Fruit fly (Drosophila melanogaster) whole organism, embryonic: Measurements from ENCODE around the gene QC.
A peak's percentile ranks its signal among the peaks of the same experiment; 100 is the strongest.

Experiments used
- ATbp ChIP-seq: fragments of 200-800 bp; sonication (Bioruptor generic); optimal IDR thresholded peaks from 2 replicates; lab custom pipeline; 2017; ENCODE audit warnings: missing biosample characterization, mild to moderate bottlenecking, missing genetic modification characterization, missing genetic modification reagents
- Abd-B ChIP-seq: fragments of 200-800 bp; sonication (Bioruptor generic); optimal IDR thresholded peaks from 2 replicates; lab custom pipeline; 2018; ENCODE audit warnings: missing biosample characterization, mild to moderate bottlenecking, missing genetic modification characterization, moderate library complexity
- Atf6 ChIP-seq: fragments of 200-800 bp; sonication (Bioruptor generic); IDR thresholded peaks from 2 replicates; pipeline ENCODE4 v1.3.6; 2022; ENCODE audit warnings: missing biosample characterization, missing genetic modification characterization
- BEAF-32 ChIP-seq: fragments of 200-800 bp; sonication (Bioruptor generic); optimal IDR thresholded peaks from 3 replicates; lab custom pipeline; 2017; ENCODE audit warnings: missing biosample characterization, missing genetic modification characterization, mild to moderate bottlenecking, moderate library complexity, missing genetic modification reagents
- CG10209 ChIP-seq: fragments of 200-800 bp; sonication (Bioruptor generic); optimal IDR thresholded peaks from 3 replicates; lab custom pipeline; 2017; ENCODE audit warnings: missing biosample characterization, mild to moderate bottlenecking, missing genetic modification characterization, missing genetic modification reagents
- CG10462 ChIP-seq: fragments of 200-800 bp; sonication (Bioruptor generic); optimal IDR thresholded peaks from 2 replicates; lab custom pipeline; 2016; ENCODE audit warnings: missing biosample characterization, missing genetic modification characterization
- CG10959 ChIP-seq: fragments of 200-800 bp; sonication (Bioruptor generic); IDR thresholded peaks from 2 replicates; pipeline ENCODE4 v1.3.6; 2022; ENCODE audit warnings: missing biosample characterization, missing genetic modification characterization
- CG10979 ChIP-seq: fragments of 200-800 bp; sonication (Bioruptor generic); optimal IDR thresholded peaks from 2 replicates; lab custom pipeline; 2018; ENCODE audit warnings: missing biosample characterization, mild to moderate bottlenecking, missing genetic modification characterization, moderate library complexity
- CG11085 ChIP-seq: fragments of 200-800 bp; sonication (Bioruptor generic); IDR thresholded peaks from 2 replicates; pipeline ENCODE4 v1.3.6; 2022; ENCODE audit warnings: missing biosample characterization, missing genetic modification characterization
- CG11696 ChIP-seq: fragments of 200-800 bp; sonication (Bioruptor generic); IDR thresholded peaks from 2 replicates; pipeline ENCODE4 v1.3.6; 2022; ENCODE audit warnings: missing biosample characterization, missing genetic modification characterization
- CG12659 ChIP-seq: fragments of 200-800 bp; sonication (Bioruptor generic); optimal IDR thresholded peaks from 3 replicates; lab custom pipeline; 2017; ENCODE audit warnings: mild to moderate bottlenecking, missing biosample characterization, missing genetic modification reagents, missing genetic modification characterization
- CG13123 ChIP-seq: fragments of 200-800 bp; sonication (Bioruptor generic); optimal IDR thresholded peaks from 2 replicates; lab custom pipeline; 2016; ENCODE audit warnings: missing biosample characterization, missing genetic modification characterization
- CG15696 ChIP-seq: fragments of 200-800 bp; sonication (Bioruptor generic); optimal IDR thresholded peaks from 2 replicates; lab custom pipeline; 2019; ENCODE audit warnings: missing biosample characterization, mild to moderate bottlenecking, missing genetic modification characterization, moderate library complexity
- CG1602 ChIP-seq: fragments of 200-800 bp; sonication (Bioruptor generic); optimal IDR thresholded peaks from 3 replicates; lab custom pipeline; 2016; ENCODE audit warnings: missing biosample characterization, missing genetic modification characterization
- CG1603 ChIP-seq: fragments of 200-800 bp; sonication (Bioruptor generic); optimal IDR thresholded peaks from 2 replicates; lab custom pipeline; 2019; ENCODE audit warnings: missing biosample characterization, mild to moderate bottlenecking, missing genetic modification characterization, moderate library complexity
- CG17829 ChIP-seq: fragments of 200-800 bp; optimal IDR thresholded peaks from 2 replicates; lab custom pipeline; 2019; ENCODE audit warnings: missing biosample characterization, mild to moderate bottlenecking, missing genetic modification characterization, moderate library complexity
- CG18764 ChIP-seq: fragments of 200-800 bp; sonication (Bioruptor generic); optimal IDR thresholded peaks from 3 replicates; lab custom pipeline; 2016; ENCODE audit warnings: missing biosample characterization, missing genetic modification characterization
- CG2116 ChIP-seq: fragments of 200-800 bp; sonication (Bioruptor generic); optimal IDR thresholded peaks from 3 replicates; lab custom pipeline; 2018; ENCODE audit warnings: missing biosample characterization, mild to moderate bottlenecking, missing genetic modification characterization
- CG2678 ChIP-seq: fragments of 200-800 bp; sonication (Bioruptor generic); optimal IDR thresholded peaks from 3 replicates; lab custom pipeline; 2019; ENCODE audit warnings: missing biosample characterization, mild to moderate bottlenecking, missing genetic modification characterization, moderate library complexity
- CG30020 ChIP-seq: fragments of 200-800 bp; optimal IDR thresholded peaks from 2 replicates; lab custom pipeline; 2019; ENCODE audit warnings: missing biosample characterization, mild to moderate bottlenecking, missing genetic modification characterization, moderate library complexity
- CG3065 ChIP-seq: fragments of 200-800 bp; sonication (Bioruptor generic); optimal IDR thresholded peaks from 2 replicates; lab custom pipeline; 2016; ENCODE audit warnings: missing biosample characterization, missing genetic modification characterization
- CG33213 ChIP-seq: fragments of 200-800 bp; sonication (Bioruptor generic); optimal IDR thresholded peaks from 3 replicates; lab custom pipeline; 2016; ENCODE audit warnings: missing biosample characterization, missing genetic modification characterization
- CG4424 ChIP-seq: fragments of 200-800 bp; sonication (Bioruptor generic); optimal IDR thresholded peaks from 3 replicates; lab custom pipeline; 2016; ENCODE audit warnings: missing biosample characterization, missing genetic modification characterization
- CG4617 ChIP-seq: fragments of 200-800 bp; sonication (Bioruptor generic); optimal IDR thresholded peaks from 3 replicates; lab custom pipeline; 2016; ENCODE audit warnings: missing biosample characterization, missing genetic modification characterization, borderline replicate concordance
- CG5953 ChIP-seq: fragments of 200-800 bp; sonication (Bioruptor generic); IDR thresholded peaks from 2 replicates; pipeline ENCODE4 v1.3.6; 2022; ENCODE audit warnings: missing biosample characterization, missing genetic modification characterization
- CG9797 ChIP-seq: fragments of 200-800 bp; sonication (Bioruptor generic); optimal IDR thresholded peaks from 3 replicates; lab custom pipeline; 2018; ENCODE audit warnings: missing biosample characterization, mild to moderate bottlenecking, missing genetic modification characterization
- D19B ChIP-seq: fragments of 200-800 bp; sonication (Bioruptor generic); optimal IDR thresholded peaks from 2 replicates; lab custom pipeline; 2017; ENCODE audit warnings: missing biosample characterization, mild to moderate bottlenecking, missing genetic modification characterization
- Dip3 ChIP-seq: fragments of 200-800 bp; sonication (Bioruptor generic); optimal IDR thresholded peaks from 3 replicates; lab custom pipeline; 2016; ENCODE audit warnings: missing biosample characterization, missing genetic modification characterization
- Dp ChIP-seq: fragments of 200-800 bp; sonication (Bioruptor generic); optimal IDR thresholded peaks from 2 replicates; lab custom pipeline; 2018; ENCODE audit warnings: missing biosample characterization, mild to moderate bottlenecking, missing genetic modification characterization, moderate library complexity
- Elba2 ChIP-seq: fragments of 200-800 bp; sonication (Bioruptor generic); optimal IDR thresholded peaks from 3 replicates; lab custom pipeline; 2016; ENCODE audit warnings: missing biosample characterization, missing genetic modification characterization
- HHEX ChIP-seq: fragments of 200-800 bp; sonication (Bioruptor generic); optimal IDR thresholded peaks from 3 replicates; lab custom pipeline; 2017; ENCODE audit warnings: missing biosample characterization, mild to moderate bottlenecking, missing genetic modification characterization, missing genetic modification reagents
- HLH4C ChIP-seq: fragments of 200-800 bp; sonication (Bioruptor generic); IDR thresholded peaks from 3 replicates; pipeline ENCODE4 v1.3.6; 2022; ENCODE audit warnings: missing biosample characterization, missing genetic modification characterization; ENCODE audit not compliant: partially characterized antibody
- Hmr ChIP-seq: fragments of 200-800 bp; sonication (Bioruptor generic); optimal IDR thresholded peaks from 3 replicates; lab custom pipeline; 2017; ENCODE audit warnings: mild to moderate bottlenecking, missing biosample characterization, missing genetic modification reagents, missing genetic modification characterization
- Lhr ChIP-seq: fragments of 200-800 bp; sonication (Bioruptor generic); optimal IDR thresholded peaks from 3 replicates; lab custom pipeline; 2017; ENCODE audit warnings: mild to moderate bottlenecking, missing biosample characterization, missing genetic modification reagents, missing genetic modification characterization
- Lim3 ChIP-seq: fragments of 200-800 bp; sonication (Bioruptor generic); IDR thresholded peaks from 2 replicates; pipeline ENCODE4 v1.3.6; 2022; ENCODE audit warnings: missing biosample characterization, missing genetic modification characterization
- MESR4 ChIP-seq: fragments of 200-800 bp; sonication (Bioruptor generic); optimal IDR thresholded peaks from 2 replicates; lab custom pipeline; 2018; ENCODE audit warnings: missing biosample characterization, mild to moderate bottlenecking, missing genetic modification characterization, moderate library complexity
- Med ChIP-seq: fragments of 200-800 bp; sonication (Bioruptor generic); peaks from one replicate; lab custom pipeline; 2016; ENCODE audit warnings: missing biosample characterization, missing genetic modification characterization, mild to moderate bottlenecking, inconsistent platforms, moderate library complexity
- Myb ChIP-seq: fragments of 200-800 bp; sonication (Bioruptor generic); optimal IDR thresholded peaks from 2 replicates; lab custom pipeline; 2016; ENCODE audit warnings: missing biosample characterization, missing genetic modification characterization
- Sin3A ChIP-seq: fragments of >200 bp; optimal IDR thresholded peaks from 2 replicates; lab custom pipeline; 2018
- TFAM ChIP-seq: fragments of 200-800 bp; sonication (Bioruptor generic); optimal IDR thresholded peaks from 2 replicates; lab custom pipeline; 2017; ENCODE audit warnings: missing biosample characterization, missing genetic modification characterization, inconsistent platforms
- gcm ChIP-seq: fragments of 200-800 bp; sonication (Bioruptor generic); optimal IDR thresholded peaks from 2 replicates; lab custom pipeline; 2019; ENCODE audit warnings: missing biosample characterization, mild to moderate bottlenecking, missing genetic modification characterization, moderate library complexity
- gfzf ChIP-seq: fragments of 200-800 bp; sonication (Bioruptor generic); optimal IDR thresholded peaks from 2 replicates; lab custom pipeline; 2016; ENCODE audit warnings: missing biosample characterization, mild to moderate bottlenecking, missing genetic modification characterization, moderate library complexity
- jumu ChIP-seq: fragments of 200-800 bp; sonication (Bioruptor generic); optimal IDR thresholded peaks from 3 replicates; lab custom pipeline; 2016; ENCODE audit warnings: missing biosample characterization, missing genetic modification characterization
- pzg ChIP-seq: fragments of 200-800 bp; sonication (Bioruptor generic); optimal IDR thresholded peaks from 3 replicates; lab custom pipeline; 2018; ENCODE audit warnings: missing biosample characterization, mild to moderate bottlenecking, missing genetic modification characterization, moderate library complexity
- sc ChIP-seq, 3 experiments: fragments of >200 bp in 2 of 3; fragments of 200-800 bp in 1 of 3; sonication (Bioruptor generic) in 1 of 3; optimal IDR thresholded peaks; 2 replicates in 2 of 3; 3 replicates in 1 of 3; lab custom pipeline; 2017; ENCODE audit warnings: mild to moderate bottlenecking in 1 of 3, missing biosample characterization in 1 of 3, missing genetic modification characterization in 1 of 3, missing genetic modification reagents in 1 of 3
- sisA ChIP-seq: fragments of 200-800 bp; sonication (Bioruptor generic); IDR thresholded peaks from 2 replicates; pipeline ENCODE4 v1.3.6; 2022; ENCODE audit warnings: missing biosample characterization, missing genetic modification characterization
- stwl ChIP-seq: fragments of 200-800 bp; sonication (Bioruptor generic); optimal IDR thresholded peaks from 3 replicates; lab custom pipeline; 2018; ENCODE audit warnings: missing biosample characterization, mild to moderate bottlenecking, missing genetic modification characterization, moderate library complexity
- tgo ChIP-seq: fragments of 200-800 bp; sonication (Bioruptor generic); IDR thresholded peaks from 3 replicates; pipeline ENCODE4 v1.3.6; 2022; ENCODE audit warnings: missing biosample characterization, missing genetic modification characterization
- trem ChIP-seq: fragments of 200-800 bp; optimal IDR thresholded peaks from 3 replicates; lab custom pipeline; 2019; ENCODE audit warnings: missing biosample characterization, mild to moderate bottlenecking, missing genetic modification characterization, moderate library complexity
- wek ChIP-seq: fragments of 200-800 bp; sonication (Bioruptor generic); optimal IDR thresholded peaks from 3 replicates; lab custom pipeline; 2018; ENCODE audit warnings: missing biosample characterization, mild to moderate bottlenecking, missing genetic modification characterization, moderate library complexity

Gene QC

DNA sequence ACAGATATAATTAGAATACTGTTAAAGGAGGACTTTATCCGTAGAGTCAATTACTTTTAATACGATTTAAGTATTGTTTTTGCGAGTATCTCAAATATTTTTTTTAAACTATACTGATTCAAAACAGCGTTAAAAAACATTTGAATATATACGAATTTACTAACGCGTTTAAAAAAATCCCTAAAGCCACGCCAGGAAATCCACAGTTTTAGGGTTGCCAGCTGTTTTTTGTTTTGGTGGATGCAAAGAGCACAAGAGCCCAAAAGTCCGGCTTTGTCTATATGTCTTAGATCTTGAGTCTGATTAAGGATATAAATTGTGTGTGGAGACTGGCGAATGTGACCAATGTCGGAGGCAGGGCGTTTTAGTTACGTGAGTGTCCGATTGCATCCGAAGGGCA lies 25.3 kb upstream of the QC start (continued):
- TF ChIP-seq D19B = no peak
- TF ChIP-seq trem (tag; lab: Kevin White, UChicago) = peak; percentile 42
- TF ChIP-seq wek (GFP tag; lab: Kevin White, UChicago) = no peak
- TF ChIP-seq CG11696 (GFP tag; lab: Robert Waterston, UW) = no peak
- peak; percentile 19 for TF ChIP-seq BEAF-32 (GFP tag; lab: Kevin White, UChicago)
- TF ChIP-seq Elba2 (GFP tag; lab: Kevin White, UChicago) = no peak
- peak; percentile 24 for TF ChIP-seq CG1603
- TF ChIP-seq CG10979 = no peak
- TF ChIP-seq tgo = no peak
- TF ChIP-seq HLH4C (GFP tag; lab: Robert Waterston, UW) = no peak
- TF ChIP-seq CG10462 (GFP tag; lab: Kevin White, UChicago) = no peak
- TF ChIP-seq CG2678 = no peak
- TF ChIP-seq ATbp = no peak
- TF ChIP-seq gcm (GFP tag; lab: Kevin White, UChicago) = no peak
- TF ChIP-seq jumu (GFP tag; lab: Kevin White, UChicago) = no peak
- TF ChIP-seq CG30020 (tag; lab: Kevin White, UChicago) = no peak
- TF ChIP-seq gfzf (GFP tag; lab: Kevin White, UChicago) = peak; percentile 76
- no peak for TF ChIP-seq HHEX (GFP tag; lab: Kevin White, UChicago)
- no peak for TF ChIP-seq Dip3 (GFP tag; lab: Kevin White, UChicago)
- peak; percentile 15; the same call in 1 of the 2 replicates for TF ChIP-seq Atf6 (GFP tag; lab: Robert Waterston, UW)
- no peak for TF ChIP-seq CG15696
- TF ChIP-seq TFAM (GFP tag; lab: Kevin White, UChicago) = no peak
- TF ChIP-seq CG13123 (GFP tag; lab: Kevin White, UChicago) = no peak
- no peak for TF ChIP-seq Hmr (GFP tag; lab: Kevin White, UChicago)
- peak; percentile 14 for TF ChIP-seq CG4617 (GFP tag; lab: Kevin White, UChicago)
- TF ChIP-seq CG33213 = peak; percentile 36
- no peak for TF ChIP-seq CG5953 (GFP tag; lab: Robert Waterston, UW)
- TF ChIP-seq Myb (GFP tag; lab: Kevin White, UChicago) = peak; percentile 82
- no peak for TF ChIP-seq CG1602 (GFP tag; lab: Kevin White, UChicago)
- peak; percentile 2 for TF ChIP-seq Lhr (GFP tag; lab: Kevin White, UChicago)
- no peak for TF ChIP-seq Lim3 (GFP tag; lab: Robert Waterston, UW)
- peak; percentile 6 for TF ChIP-seq Sin3A (lab: Kevin White, UChicago)
- peak; percentile 46 for TF ChIP-seq Dp (GFP tag; lab: Kevin White, UChicago)
- TF ChIP-seq CG10959 (GFP tag; lab: Robert Waterston, UW) = no peak
- TF ChIP-seq CG9797 = peak; percentile 53
- TF ChIP-seq stwl (tag; lab: Kevin White, UChicago) = peak; percentile 90
- TF ChIP-seq Med (GFP tag; lab: Kevin White, UChicago) = peak; percentile 30
- no peak for TF ChIP-seq sc (optimal IDR thresholded peaks at IDR 0.05; lab: Kevin White, UChicago)
- TF ChIP-seq sc (GFP tag; optimal IDR thresholded peaks at IDR 0.05; lab: Kevin White, UChicago) = no peak
- TF ChIP-seq sisA (GFP tag; lab: Robert Waterston, UW) = no peak
- no peak for TF ChIP-seq CG10209 (GFP tag; lab: Kevin White, UChicago)
- no peak for TF ChIP-seq CG18764
- peak; percentile 51 for TF ChIP-seq CG2116 (GFP tag; lab: Kevin White, UChicago)
- no peak for TF ChIP-seq CG4424 (GFP tag; lab: Kevin White, UChicago)
- peak; percentile 8 for TF ChIP-seq CG17829 (tag; lab: Kevin White, UChicago)
- TF ChIP-seq Abd-B (GFP tag; lab: Kevin White, UChicago) = no peak
- peak; percentile 17 for TF ChIP-seq MESR4 (GFP tag; lab: Kevin White, UChicago)
- TF ChIP-seq CG11085 (GFP tag; lab: Robert Waterston, UW) = no peak
- peak; percentile 34 for TF ChIP-seq pzg (GFP tag; lab: Kevin White, UChicago)
- no peak for TF ChIP-seq CG3065
- no peak for TF ChIP-seq CG12659 (GFP tag; lab: Kevin White, UChicago)
